Worm (Caenorhabditis elegans): ENCODE results near the gene ztf-14.

ztf-14 gene

DNA sequence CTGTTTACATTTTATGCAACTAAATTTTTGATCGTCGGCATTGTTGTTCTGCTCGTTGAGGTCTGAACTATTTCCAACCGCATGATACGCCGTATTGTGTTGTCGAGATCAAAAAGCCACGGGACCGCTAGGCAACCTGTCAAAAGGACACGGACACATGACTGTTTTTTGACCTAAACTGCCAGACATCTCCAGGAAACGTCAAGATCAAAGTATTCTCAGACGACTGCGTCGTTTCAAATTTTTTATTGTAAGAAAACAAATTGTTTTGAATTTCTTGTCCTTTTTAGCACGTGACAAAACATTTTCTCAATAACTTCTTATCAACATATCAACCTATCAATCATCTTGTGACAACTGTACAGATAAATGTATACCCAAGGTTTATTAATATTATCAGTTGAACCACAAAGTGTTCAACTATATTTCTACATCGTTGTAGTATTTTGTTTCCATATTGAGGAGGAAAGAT lies 6.3 kb downstream of the ztf-14 start (continued):
- peak; percentile 36 for TF ChIP-seq unc-130 (tag; optimal IDR thresholded peaks at IDR 0.05)
- peak; percentile 80 for TF ChIP-seq tlp-1 (tag; optimal IDR thresholded peaks at IDR 0.05)
- TF ChIP-seq ceh-63 (GFP tag; optimal IDR thresholded peaks at IDR 0.05): peak; percentile 19
- peak; percentile 52 for TF ChIP-seq tbx-2 (tag; optimal IDR thresholded peaks at IDR 0.05)
- TF ChIP-seq nhr-20 (tag; optimal IDR thresholded peaks at IDR 0.05): peak; percentile 92
- no peak for TF ChIP-seq nhr-11 (tag; optimal IDR thresholded peaks at IDR 0.05)
- TF ChIP-seq nhr-71 (tag; optimal IDR thresholded peaks at IDR 0.05): peak; percentile 91
- no peak for TF ChIP-seq sox-4 (tag; optimal IDR thresholded peaks at IDR 0.05)
- TF ChIP-seq elt-2 (tag; optimal IDR thresholded peaks at IDR 0.05): peak; percentile 96
- peak in 5 of 6 experiments; percentile 2 to 93 (median 49) for TF ChIP-seq elt-3 (tag; optimal IDR thresholded peaks at IDR 0.05)
- TF ChIP-seq ceh-82 (tag; optimal IDR thresholded peaks at IDR 0.05): no peak
- TF ChIP-seq blmp-1 (tag; optimal IDR thresholded peaks at IDR 0.05): peak; percentile 60
- TF ChIP-seq lin-15B (tag; optimal IDR thresholded peaks at IDR 0.05): no peak
- TF ChIP-seq nhr-85 (tag): peak; percentile 98
- peak in 2 of 3 experiments; percentile 8 to 14 for TF ChIP-seq dpl-1 (GFP tag; optimal IDR thresholded peaks at IDR 0.05)
- peak; percentile 44 for TF ChIP-seq lin-13 (GFP tag; optimal IDR thresholded peaks at IDR 0.05)
- no peak for TF ChIP-seq efl-3 (GFP tag; optimal IDR thresholded peaks at IDR 0.05)
- peak; percentile 74 for TF ChIP-seq nhr-19 (GFP tag; conservative IDR thresholded peaks at IDR 0.05)
- peak; percentile 27 for TF ChIP-seq C16A3.4 (tag; optimal IDR thresholded peaks at IDR 0.05)
- TF ChIP-seq mep-1 (tag; optimal IDR thresholded peaks at IDR 0.05): peak; percentile 56
- peak in 1 of 2 experiments; percentile 78 for TF ChIP-seq mdl-1 (tag; optimal IDR thresholded peaks at IDR 0.05)

DNA sequence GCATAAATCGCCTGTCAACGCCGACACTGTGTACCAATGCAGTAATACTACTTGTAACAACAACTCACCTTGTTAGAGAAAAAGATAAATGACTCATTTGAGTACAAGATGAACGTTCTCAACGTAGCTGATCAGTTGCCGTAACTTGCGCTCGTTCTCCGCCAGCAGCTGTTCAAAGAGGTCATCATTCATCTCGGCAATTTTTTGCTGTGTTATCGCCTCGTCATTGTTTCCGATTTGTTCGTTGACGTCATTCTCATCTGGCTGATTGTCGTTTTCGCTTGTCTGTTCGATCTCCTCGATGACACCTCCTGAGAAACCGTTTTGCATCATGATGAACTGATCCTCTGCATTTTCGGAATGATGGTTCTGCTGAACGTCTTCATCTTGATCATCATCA lies 7.4 kb downstream of the ztf-14 start:
- TF ChIP-seq vab-15 (tag; optimal IDR thresholded peaks at IDR 0.05) (no peak), ztf-4 (tag; optimal IDR thresholded peaks at IDR 0.05) (no peak), hlh-17 (GFP tag; optimal IDR thresholded peaks at IDR 0.05; ENCODE audit: borderline replicate concordance) (no peak), nhr-77 (tag; optimal IDR thresholded peaks at IDR 0.05) (no peak), unc-30 (tag; optimal IDR thresholded peaks at IDR 0.05) (no peak), nhr-85 (tag) (no peak), hlh-4 (tag; optimal IDR thresholded peaks at IDR 0.05) (no peak), pax-3 (tag; optimal IDR thresholded peaks at IDR 0.05) (no peak), lsy-2 (tag; optimal IDR thresholded peaks at IDR 0.05) (no peak), zip-4 (GFP tag; optimal IDR thresholded peaks at IDR 0.05) (no peak), rnt-1 (tag; optimal IDR thresholded peaks at IDR 0.05) (peak; percentile 28), nhr-71 (tag; optimal IDR thresholded peaks at IDR 0.05) (peak; percentile 34), ztf-11 (tag; optimal IDR thresholded peaks at IDR 0.05) (no peak), blmp-1 (tag; optimal IDR thresholded peaks at IDR 0.05) (peak; percentile 40), lin-14 (GFP tag; optimal IDR thresholded peaks at IDR 0.05) (peak; percentile 47), C04F5.9 (tag; optimal IDR thresholded peaks at IDR 0.05) (no peak), lin-13 (GFP tag; optimal IDR thresholded peaks at IDR 0.05) (no peak), lin-39 (tag; optimal IDR thresholded peaks at IDR 0.05) (no peak), mdl-1 (tag; optimal IDR thresholded peaks at IDR 0.05) (no peak), nhr-84 (tag; optimal IDR thresholded peaks at IDR 0.05) (no peak), ceh-88 (GFP tag; IDR thresholded peaks at IDR 0.05) (no peak), Y116A8C.19 (tag; optimal IDR thresholded peaks at IDR 0.05; ENCODE audit: borderline replicate concordance) (no peak), skn-1 (tag; optimal IDR thresholded peaks at IDR 0.05) (no peak)

All from whole organism, L1 larva.